Fruit fly (Drosophila melanogaster) whole organism, adult: ENCODE data around the gene CG12171.

ENCODE experiments used
- cic ChIP-seq: fragments of 200-800 bp; sonication (Bioruptor generic); optimal IDR thresholded peaks from 2 replicates; lab custom pipeline; 2017; ENCODE audit warnings: missing biosample characterization, mild to moderate bottlenecking, missing genetic modification characterization, moderate library complexity
- kay ChIP-seq: fragments of 200-800 bp; sonication (Bioruptor generic); peaks from one replicate; lab custom pipeline; 2016; ENCODE audit warnings: missing biosample characterization, missing genetic modification characterization, borderline replicate concordance
- ovo ChIP-seq: fragments of 200-800 bp; sonication (Bioruptor generic); optimal IDR thresholded peaks from 2 replicates; lab custom pipeline; 2016; ENCODE audit warnings: missing biosample characterization, missing genetic modification characterization
- toe ChIP-seq: fragments of 200-800 bp; sonication (Bioruptor generic); optimal IDR thresholded peaks from 2 replicates; lab custom pipeline; 2016; ENCODE audit warnings: missing biosample characterization, missing genetic modification characterization

- TF ChIP-seq ovo (GFP tag; lab: Kevin White, UChicago) (no peak), kay (no peak), cic (GFP tag; lab: Kevin White, UChicago) (peak; percentile 21), toe (no peak)
Measured at dm6 chr3R:5591398-5591853, 42.0 kb upstream of the CG12171 start, which contains the start of the genes noi and Vha26.
